Fruit fly (Drosophila melanogaster) whole organism, wandering third instar larva: ENCODE data around the gene Cyp18a1.

Experiments
- Abd-B ChIP-seq: fragments of >200 bp; optimal IDR thresholded peaks from 2 replicates; lab custom pipeline; 2017; ENCODE audit warnings: missing biosample characterization, missing genetic modification characterization
- Dif ChIP-seq: fragments of 200-275, 200-300 bp; sonication (Bioruptor generic); optimal IDR thresholded peaks from 2 replicates; lab custom pipeline; 2018; ENCODE audit warnings: missing biosample characterization, missing genetic modification characterization; ENCODE audit not compliant: partially characterized antibody
- Hnf4 ChIP-seq: fragments of 200-800 bp; sonication (Bioruptor generic); optimal IDR thresholded peaks from 2 replicates; lab custom pipeline; 2016; ENCODE audit warnings: missing biosample characterization, mild to moderate bottlenecking, missing genetic modification characterization
- Myc ChIP-seq: fragments of >200 bp; optimal IDR thresholded peaks from 2 replicates; lab custom pipeline; 2017
- OdsH ChIP-seq: fragments of 200-800 bp; sonication (Bioruptor generic); optimal IDR thresholded peaks from 2 replicates; lab custom pipeline; 2016; ENCODE audit warnings: missing biosample characterization, mild to moderate bottlenecking, missing genetic modification characterization
- Vsx2 ChIP-seq: fragments of 200-300, 225-300 bp; sonication (Bioruptor generic); optimal IDR thresholded peaks from 2 replicates; lab custom pipeline; 2018; ENCODE audit warnings: missing biosample characterization, missing genetic modification characterization; ENCODE audit not compliant: partially characterized antibody
- br ChIP-seq: fragments of 200-800 bp; sonication (Bioruptor generic); optimal IDR thresholded peaks from 2 replicates; lab custom pipeline; 2016; ENCODE audit warnings: missing biosample characterization, missing genetic modification characterization
- brk ChIP-seq: fragments of 200-800 bp; sonication (Bioruptor generic); optimal IDR thresholded peaks from 2 replicates; lab custom pipeline; 2016; ENCODE audit warnings: missing biosample characterization, mild to moderate bottlenecking, missing genetic modification characterization
- fru ChIP-seq: fragments of 200-800 bp; sonication (Bioruptor generic); optimal IDR thresholded peaks from 3 replicates; lab custom pipeline; 2016; ENCODE audit warnings: missing biosample characterization, mild to moderate bottlenecking, missing genetic modification characterization
- lola ChIP-seq: fragments of >200 bp; optimal IDR thresholded peaks from 2 replicates; lab custom pipeline; 2017; ENCODE audit warnings: missing biosample characterization, missing genetic modification characterization
- pan ChIP-seq: fragments of >200 bp; optimal IDR thresholded peaks from 2 replicates; lab custom pipeline; 2017
- woc ChIP-seq: sonication (Bioruptor generic); optimal IDR thresholded peaks from 2 replicates; lab custom pipeline; 2016; ENCODE audit warnings: missing biosample characterization, mild to moderate bottlenecking, missing genetic modification characterization

DNA sequence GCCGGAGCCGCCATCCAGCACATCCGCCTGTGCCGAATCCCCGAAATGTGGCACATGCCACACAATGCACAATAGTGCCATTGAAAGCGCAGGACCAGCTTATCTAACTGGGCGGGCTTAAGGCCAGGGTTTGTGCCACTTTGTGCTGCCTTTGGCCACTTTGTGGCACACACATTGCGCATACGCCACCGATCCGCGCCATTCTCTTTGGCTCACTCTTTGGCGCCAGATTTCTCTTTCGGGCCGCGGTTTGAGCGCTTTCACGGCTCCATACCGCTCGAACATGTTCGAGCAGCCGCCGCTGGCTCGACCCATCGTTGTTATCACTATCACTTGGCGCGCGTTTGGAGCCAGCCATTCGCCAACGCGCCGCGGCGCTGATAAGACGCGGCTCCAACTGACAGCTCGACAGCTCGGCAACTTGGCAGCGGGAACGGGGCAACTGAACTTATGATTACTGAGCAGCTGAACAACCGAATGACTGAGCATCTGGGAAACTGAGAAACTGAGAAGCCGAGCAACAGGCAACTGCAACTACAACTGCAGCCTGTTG is 27.1 kb downstream of the Cyp18a1 start:
- no peak for TF ChIP-seq Hnf4
- TF ChIP-seq Abd-B (GFP tag; lab: Kevin White, UChicago): no peak
- TF ChIP-seq pan (lab: Kevin White, UChicago): no peak
- no peak for TF ChIP-seq Vsx2 (GFP tag; lab: Kevin White, UChicago)
- no peak for TF ChIP-seq OdsH (GFP tag; lab: Kevin White, UChicago)
- TF ChIP-seq fru (GFP tag; lab: Kevin White, UChicago): no peak
- TF ChIP-seq Dif: no peak
- no peak for TF ChIP-seq woc (GFP tag; lab: Kevin White, UChicago)
- TF ChIP-seq brk (GFP tag; lab: Kevin White, UChicago): no peak
- no peak for TF ChIP-seq lola (GFP tag; lab: Kevin White, UChicago)
- no peak for TF ChIP-seq br (GFP tag; lab: Kevin White, UChicago)
- TF ChIP-seq Myc (lab: Kevin White, UChicago): no peak
